Worm (Caenorhabditis elegans) whole organism, L1 larva: ENCODE measurements around the gene npp-5.

Experiments
- ama-1 ChIP-seq: fragments of 150-350 bp; optimal IDR thresholded peaks from 2 replicates; lab custom pipeline; 2014
- blmp-1 ChIP-seq: fragments of 150-350 bp; optimal IDR thresholded peaks from 2 replicates; lab custom pipeline; 2014; ENCODE audit warnings: missing biosample characterization, missing genetic modification characterization
- ets-5 ChIP-seq: fragments of 200-800 bp; sonication (Bioruptor generic); IDR thresholded peaks from 2 replicates; pipeline ENCODE4 v1.3.6; 2022; ENCODE audit warnings: missing genetic modification characterization, missing compliant biosample characterization
- lin-13 ChIP-seq: fragments of 150-350 bp; optimal IDR thresholded peaks from 2 replicates; lab custom pipeline; 2014; ENCODE audit warnings: missing biosample characterization, missing genetic modification reagents, missing genetic modification characterization
- lin-35 ChIP-seq, 2 experiments: fragments of 150-350 bp; optimal IDR thresholded peaks; 2 replicates each; lab custom pipeline; 2014; ENCODE audit warnings: missing biosample characterization in 2 of 2, missing genetic modification characterization in 2 of 2, missing genetic modification reagents in 2 of 2
- mdl-1 ChIP-seq, 2 experiments: fragments of 150-350 bp; optimal IDR thresholded peaks; 2 replicates each; lab custom pipeline; 2014 to 2017; ENCODE audit warnings: missing biosample characterization in 2 of 2, missing genetic modification characterization in 2 of 2, inconsistent platforms in 1 of 2
- nhr-11 ChIP-seq: fragments of 150-350 bp; optimal IDR thresholded peaks from 2 replicates; lab custom pipeline; 2014; ENCODE audit warnings: missing biosample characterization, missing genetic modification characterization
- nhr-237 ChIP-seq: fragments of 150-350 bp; optimal IDR thresholded peaks from 2 replicates; lab custom pipeline; 2014; ENCODE audit warnings: missing biosample characterization, missing genetic modification characterization
- nhr-28 ChIP-seq: fragments of 150-350 bp; optimal IDR thresholded peaks from 2 replicates; lab custom pipeline; 2014; ENCODE audit warnings: missing biosample characterization, missing genetic modification characterization
- unc-62 ChIP-seq: fragments of 150-350 bp; optimal IDR thresholded peaks from 2 replicates; lab custom pipeline; 2014; ENCODE audit warnings: missing biosample characterization, missing genetic modification reagents, missing genetic modification characterization
- unc-86 ChIP-seq: sonication (generic microtip); optimal IDR thresholded peaks from 2 replicates; lab custom pipeline; 2016; ENCODE audit warnings: missing genetic modification characterization, missing compliant biosample characterization
- zag-1 ChIP-seq: fragments of 150-350 bp; optimal IDR thresholded peaks from 2 replicates; lab custom pipeline; 2014; ENCODE audit warnings: missing biosample characterization, missing genetic modification characterization

DNA sequence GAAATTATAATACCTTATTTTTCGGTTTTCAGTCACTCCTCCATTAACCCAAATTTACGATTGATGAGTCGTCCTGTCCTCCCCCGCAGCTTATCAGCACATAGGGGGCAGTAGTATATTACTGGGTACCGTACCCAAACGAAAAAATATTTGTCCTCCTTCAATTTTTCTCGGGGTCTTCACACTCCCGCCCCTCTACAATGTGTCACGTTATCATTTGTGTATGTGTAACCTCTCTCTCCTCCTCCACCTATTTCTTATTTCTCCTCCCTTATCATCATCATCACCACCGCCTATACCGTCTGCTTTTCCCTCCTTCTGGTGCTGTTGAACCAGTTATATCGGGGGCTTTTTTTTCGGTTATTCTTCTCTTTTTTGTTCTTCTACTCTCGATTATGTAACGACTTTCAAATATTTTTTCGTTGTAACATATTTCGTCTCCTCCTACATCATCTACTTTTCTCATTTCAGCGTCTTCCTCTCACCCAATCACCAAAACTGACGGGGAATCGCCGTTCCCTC, 46.7 kb upstream of the npp-5 start, which contains the start of gene ghi-1:
- no peak for TF ChIP-seq blmp-1 (tag; lab: Kevin White, UChicago)
- peak in 1 of 2 experiments; percentile 29 for TF ChIP-seq mdl-1 (tag; optimal IDR thresholded peaks at IDR 0.05; lab: Kevin White, UChicago)
- no peak for TF ChIP-seq ama-1 (lab: Kevin White, UChicago)
- no peak for TF ChIP-seq zag-1 (tag; lab: Kevin White, UChicago)
- no peak for TF ChIP-seq ets-5
- no peak for TF ChIP-seq unc-62 (GFP tag; lab: Kevin White, UChicago)
- no peak for TF ChIP-seq nhr-11 (tag; lab: Kevin White, UChicago)
- no peak for TF ChIP-seq unc-86 (tag; lab: Kevin White, UChicago)
- TF ChIP-seq nhr-237: no peak
- TF ChIP-seq nhr-28 (tag; lab: Kevin White, UChicago): no peak
- no peak for TF ChIP-seq lin-13 (GFP tag; lab: Kevin White, UChicago)
- TF ChIP-seq lin-35 (GFP tag; optimal IDR thresholded peaks at IDR 0.05; lab: Kevin White, UChicago): peak in 1 of 2 experiments; percentile 38
